Fruit fly (Drosophila melanogaster) whole organism, prepupa: Measurements from ENCODE around the gene CG6791.
A peak's percentile ranks its signal among the peaks of the same experiment; 100 is the strongest.

Experiments
- Blimp-1 ChIP-seq: fragments of 200-800 bp; sonication (Bioruptor generic); optimal IDR thresholded peaks from 3 replicates; lab custom pipeline; 2017; ENCODE audit warnings: missing biosample characterization, missing genetic modification characterization, mild to moderate bottlenecking, moderate library complexity, missing genetic modification reagents
- CG10631 ChIP-seq: fragments of 200-800 bp; sonication (Bioruptor generic); optimal IDR thresholded peaks from 2 replicates; lab custom pipeline; 2016; ENCODE audit warnings: missing biosample characterization, missing genetic modification characterization
- CG10669 ChIP-seq: fragments of 200-800 bp; sonication (Bioruptor generic); optimal IDR thresholded peaks from 3 replicates; lab custom pipeline; 2018; ENCODE audit warnings: missing biosample characterization, mild to moderate bottlenecking, missing genetic modification characterization, moderate library complexity
- CG11294 ChIP-seq: fragments of 200-800 bp; sonication (Bioruptor generic); IDR thresholded peaks from 2 replicates; pipeline ENCODE4 v1.3.6; 2022; ENCODE audit warnings: missing biosample characterization, missing genetic modification characterization
- CG11762 ChIP-seq: fragments of 200-800 bp; sonication (Bioruptor generic); optimal IDR thresholded peaks from 3 replicates; lab custom pipeline; 2016; ENCODE audit warnings: missing biosample characterization, missing genetic modification characterization; ENCODE audit not compliant: insufficient read depth
- CG15336 ChIP-seq: fragments of 200-800 bp; sonication (Bioruptor generic); IDR thresholded peaks from 2 replicates; pipeline ENCODE4 v1.3.6; 2022; ENCODE audit warnings: missing biosample characterization, missing genetic modification characterization
- CG1621 ChIP-seq: fragments of 200-800 bp; sonication (Bioruptor generic); optimal IDR thresholded peaks from 3 replicates; lab custom pipeline; 2018; ENCODE audit warnings: missing biosample characterization, mild to moderate bottlenecking, missing genetic modification characterization
- CG16779 ChIP-seq: fragments of 200-800 bp; sonication (Bioruptor generic); optimal IDR thresholded peaks from 3 replicates; lab custom pipeline; 2017; ENCODE audit warnings: missing biosample characterization, mild to moderate bottlenecking, missing genetic modification characterization
- CG3032 ChIP-seq: fragments of 200-800 bp; optimal IDR thresholded peaks from 2 replicates; lab custom pipeline; 2019; ENCODE audit warnings: missing biosample characterization, mild to moderate bottlenecking, missing genetic modification characterization, moderate library complexity
- CG31627 ChIP-seq: fragments of 200-800 bp; sonication (Bioruptor generic); optimal IDR thresholded peaks from 3 replicates; lab custom pipeline; 2016; ENCODE audit warnings: missing biosample characterization, missing genetic modification characterization
- CG32006 ChIP-seq: fragments of 200-800 bp; sonication (Bioruptor generic); optimal IDR thresholded peaks from 3 replicates; lab custom pipeline; 2017; ENCODE audit warnings: missing biosample characterization, mild to moderate bottlenecking, missing genetic modification characterization
- CG34406 ChIP-seq: fragments of 200-800 bp; sonication (Bioruptor generic); optimal IDR thresholded peaks from 3 replicates; lab custom pipeline; 2016; ENCODE audit warnings: missing biosample characterization, missing genetic modification characterization
- CG3919 ChIP-seq: fragments of 200-800 bp; sonication (Bioruptor generic); optimal IDR thresholded peaks from 3 replicates; lab custom pipeline; 2016; ENCODE audit warnings: missing biosample characterization, missing genetic modification characterization
- CG4318 ChIP-seq: fragments of 200-800 bp; sonication (Bioruptor generic); optimal IDR thresholded peaks from 3 replicates; lab custom pipeline; 2017; ENCODE audit warnings: missing biosample characterization, mild to moderate bottlenecking, missing genetic modification characterization
- CG6163 ChIP-seq: fragments of 200-800 bp; sonication (Bioruptor generic); IDR thresholded peaks from 3 replicates; pipeline ENCODE4 v1.3.6; 2022; ENCODE audit warnings: missing biosample characterization, missing genetic modification characterization
- CG6276 ChIP-seq: fragments of 200-800 bp; sonication (Bioruptor generic); optimal IDR thresholded peaks from 2 replicates; lab custom pipeline; 2017; ENCODE audit warnings: missing biosample characterization, mild to moderate bottlenecking, missing genetic modification characterization
- CG6792 ChIP-seq: fragments of 200-800 bp; sonication (Bioruptor generic); optimal IDR thresholded peaks from 3 replicates; lab custom pipeline; 2016; ENCODE audit warnings: missing biosample characterization, missing genetic modification characterization
- CG6808 ChIP-seq: fragments of 200-800 bp; sonication (Bioruptor generic); optimal IDR thresholded peaks from 3 replicates; lab custom pipeline; 2017; ENCODE audit warnings: missing biosample characterization, missing genetic modification characterization, mild to moderate bottlenecking, moderate library complexity, missing genetic modification reagents
- CG6854 ChIP-seq: fragments of 200-800 bp; sonication (Bioruptor generic); optimal IDR thresholded peaks from 2 replicates; lab custom pipeline; 2017; ENCODE audit warnings: missing biosample characterization, mild to moderate bottlenecking, missing genetic modification characterization
- CG7368 ChIP-seq: fragments of 200-800 bp; sonication (Bioruptor generic); optimal IDR thresholded peaks from 3 replicates; lab custom pipeline; 2016; ENCODE audit warnings: missing biosample characterization, missing genetic modification characterization
- CG8119 ChIP-seq: fragments of 200-800 bp; sonication (Bioruptor generic); IDR thresholded peaks from 3 replicates; pipeline ENCODE4 v1.3.6; 2022; ENCODE audit warnings: missing biosample characterization, missing genetic modification characterization
- CG8319 ChIP-seq: fragments of 200-800 bp; sonication (Bioruptor generic); optimal IDR thresholded peaks from 3 replicates; lab custom pipeline; 2016; ENCODE audit warnings: missing biosample characterization, missing genetic modification characterization
- CG8632 ChIP-seq: fragments of 200-800 bp; sonication (Bioruptor generic); optimal IDR thresholded peaks from 3 replicates; lab custom pipeline; 2016; ENCODE audit warnings: missing biosample characterization, missing genetic modification characterization
- CG9139 ChIP-seq: fragments of 200-800 bp; sonication (Bioruptor generic); optimal IDR thresholded peaks from 3 replicates; lab custom pipeline; 2017; ENCODE audit warnings: missing biosample characterization, mild to moderate bottlenecking, missing genetic modification characterization
- Eip75B ChIP-seq: fragments of 200-800 bp; sonication (Bioruptor generic); optimal IDR thresholded peaks from 3 replicates; lab custom pipeline; 2016; ENCODE audit warnings: missing biosample characterization, missing genetic modification characterization
- Eip78C ChIP-seq: fragments of 200-800 bp; sonication (Bioruptor generic); peaks from one replicate; lab custom pipeline; 2016; ENCODE audit warnings: missing biosample characterization, missing genetic modification characterization
- Eip93F ChIP-seq: fragments of 200-800 bp; sonication (Bioruptor generic); optimal IDR thresholded peaks from 2 replicates; lab custom pipeline; 2016; ENCODE audit warnings: missing biosample characterization, mild to moderate bottlenecking, missing genetic modification characterization
- Ets96B ChIP-seq: fragments of 200-800 bp; optimal IDR thresholded peaks from 2 replicates; lab custom pipeline; 2019; ENCODE audit warnings: missing biosample characterization, mild to moderate bottlenecking, missing genetic modification characterization, moderate library complexity
- Hr39 ChIP-seq: fragments of 200-800 bp; sonication (Bioruptor generic); optimal IDR thresholded peaks from 2 replicates; lab custom pipeline; 2016; ENCODE audit warnings: missing biosample characterization, missing genetic modification characterization
- Hr4 ChIP-seq: fragments of 200-800 bp; sonication (Bioruptor generic); optimal IDR thresholded peaks from 3 replicates; lab custom pipeline; 2016; ENCODE audit warnings: missing biosample characterization, missing genetic modification characterization
- Met ChIP-seq: fragments of 200-800 bp; sonication (Bioruptor generic); optimal IDR thresholded peaks from 3 replicates; lab custom pipeline; 2016; ENCODE audit warnings: missing biosample characterization, missing genetic modification characterization
- OdsH ChIP-seq: fragments of 200-800 bp; sonication (Bioruptor generic); optimal IDR thresholded peaks from 3 replicates; lab custom pipeline; 2016; ENCODE audit warnings: missing biosample characterization, missing genetic modification characterization
- Sox102F ChIP-seq: fragments of 200-800 bp; sonication (Bioruptor generic); optimal IDR thresholded peaks from 2 replicates; lab custom pipeline; 2016; ENCODE audit warnings: missing biosample characterization, mild to moderate bottlenecking, missing genetic modification characterization
- Sox14 ChIP-seq: fragments of 200-800 bp; sonication (Bioruptor generic); optimal IDR thresholded peaks from 3 replicates; lab custom pipeline; 2016; ENCODE audit warnings: missing biosample characterization, missing genetic modification characterization
- Sox15 ChIP-seq: fragments of 200-800 bp; sonication (Bioruptor generic); optimal IDR thresholded peaks from 3 replicates; lab custom pipeline; 2016; ENCODE audit warnings: missing biosample characterization, missing genetic modification characterization
- achi ChIP-seq: fragments of 200-800 bp; sonication (Bioruptor generic); optimal IDR thresholded peaks from 3 replicates; lab custom pipeline; 2016; ENCODE audit warnings: missing biosample characterization, missing genetic modification characterization
- acj6 ChIP-seq: fragments of 200-800 bp; sonication (Bioruptor generic); optimal IDR thresholded peaks from 3 replicates; lab custom pipeline; 2016; ENCODE audit warnings: missing biosample characterization, missing genetic modification characterization
- cyc ChIP-seq: fragments of 200-800 bp; sonication (Bioruptor generic); optimal IDR thresholded peaks from 3 replicates; lab custom pipeline; 2016; ENCODE audit warnings: missing biosample characterization, missing genetic modification characterization
- eg ChIP-seq: fragments of 200-800 bp; sonication (Bioruptor generic); IDR thresholded peaks from 3 replicates; pipeline ENCODE4 v1.3.6; 2022; ENCODE audit warnings: missing biosample characterization, missing genetic modification characterization
- esn ChIP-seq: fragments of 200-800 bp; sonication (Bioruptor generic); optimal IDR thresholded peaks from 2 replicates; lab custom pipeline; 2016; ENCODE audit warnings: missing biosample characterization, mild to moderate bottlenecking, missing genetic modification characterization, moderate library complexity
- fd59A ChIP-seq: fragments of 200-800 bp; sonication (Bioruptor generic); optimal IDR thresholded peaks from 2 replicates; lab custom pipeline; 2017; ENCODE audit warnings: missing biosample characterization, mild to moderate bottlenecking, missing genetic modification characterization, missing genetic modification reagents
- lz ChIP-seq: fragments of 200-800 bp; sonication (Bioruptor generic); optimal IDR thresholded peaks from 3 replicates; lab custom pipeline; 2016; ENCODE audit warnings: missing biosample characterization, missing genetic modification characterization
- net ChIP-seq: fragments of 200-800 bp; sonication (Bioruptor generic); optimal IDR thresholded peaks from 3 replicates; lab custom pipeline; 2016; ENCODE audit warnings: missing biosample characterization, missing genetic modification characterization
- pdm3 ChIP-seq: fragments of 200-800 bp; sonication (Bioruptor generic); optimal IDR thresholded peaks from 3 replicates; lab custom pipeline; 2016; ENCODE audit warnings: missing biosample characterization, missing genetic modification characterization
- salr ChIP-seq, 2 experiments: fragments of 200-800 bp; sonication (Bioruptor generic); optimal IDR thresholded peaks; 3 replicates each; lab custom pipeline; 2016 to 2018; ENCODE audit warnings: missing biosample characterization in 2 of 2, missing genetic modification characterization in 2 of 2, mild to moderate bottlenecking in 1 of 2
- ss ChIP-seq, 2 experiments: fragments of 200-800 bp; sonication (Bioruptor generic); optimal IDR thresholded peaks; 2 replicates in 1 of 2; 3 replicates in 1 of 2; lab custom pipeline; 2017 to 2018; ENCODE audit warnings: mild to moderate bottlenecking in 2 of 2, missing biosample characterization in 2 of 2, missing genetic modification characterization in 2 of 2, moderate library complexity in 1 of 2
- topi ChIP-seq: fragments of 200-800 bp; sonication (Bioruptor generic); optimal IDR thresholded peaks from 3 replicates; lab custom pipeline; 2016; ENCODE audit warnings: missing biosample characterization, missing genetic modification characterization
- vri ChIP-seq: fragments of 200-800 bp; sonication (Bioruptor generic); optimal IDR thresholded peaks from 3 replicates; lab custom pipeline; 2016; ENCODE audit warnings: missing biosample characterization, mild to moderate bottlenecking, missing genetic modification characterization

Gene CG6791

DNA sequence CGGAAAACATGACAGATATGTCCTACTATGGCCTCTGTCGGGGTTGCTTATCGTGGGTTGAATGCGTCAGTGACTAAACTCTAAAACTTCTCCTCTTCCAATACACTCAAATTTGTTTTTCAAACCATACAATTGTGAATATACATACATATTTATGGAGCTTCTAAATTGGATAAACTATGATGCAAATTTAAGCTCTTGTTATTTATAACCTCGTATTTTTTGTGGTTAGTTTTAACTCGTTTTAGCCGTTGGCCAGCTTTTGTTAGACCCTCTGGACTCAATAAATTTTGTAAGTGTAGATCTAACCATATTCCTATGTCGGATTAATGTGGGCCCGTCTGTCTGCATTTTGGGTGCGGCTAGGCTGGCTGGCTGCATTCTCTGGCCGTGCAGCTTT is 27.4 kb upstream of the CG6791 start:
- TF ChIP-seq CG10631 (GFP tag; lab: Kevin White, UChicago), result peak; percentile 51
- TF ChIP-seq Hr4 (GFP tag; lab: Kevin White, UChicago), result peak; percentile 55
- no peak for TF ChIP-seq Met (GFP tag; lab: Kevin White, UChicago)
- TF ChIP-seq CG3919 (GFP tag; lab: Kevin White, UChicago), result peak; percentile 21
- TF ChIP-seq Hr39 (GFP tag; lab: Kevin White, UChicago), result no peak
- TF ChIP-seq acj6 (GFP tag; lab: Kevin White, UChicago), result peak; percentile 15
- TF ChIP-seq CG4318, result no peak
- no peak for TF ChIP-seq CG34406
- TF ChIP-seq Sox14 (GFP tag; lab: Kevin White, UChicago), result peak; percentile 44
- TF ChIP-seq fd59A (GFP tag; lab: Kevin White, UChicago), result peak; percentile 17
- peak; percentile 2 for TF ChIP-seq CG7368 (GFP tag; lab: Kevin White, UChicago)
- TF ChIP-seq CG15336, result peak; percentile 52
- TF ChIP-seq Eip78C (GFP tag; lab: Kevin White, UChicago), result peak; percentile 86
- TF ChIP-seq achi (GFP tag; lab: Kevin White, UChicago), result peak; percentile 41
- peak; percentile 15 for TF ChIP-seq CG3032
- peak; percentile 67 for TF ChIP-seq CG32006
- peak; percentile 11 for TF ChIP-seq CG6792 (GFP tag; lab: Kevin White, UChicago)
- TF ChIP-seq Ets96B (tag; lab: Kevin White, UChicago), result peak; percentile 45
- TF ChIP-seq eg (GFP tag; lab: Robert Waterston, UW), result peak; percentile 6; the same call in 1 of the 3 replicates
- TF ChIP-seq Eip75B (GFP tag; lab: Kevin White, UChicago), result peak; percentile 29
- no peak for TF ChIP-seq vri (GFP tag; lab: Kevin White, UChicago)
- TF ChIP-seq cyc (GFP tag; lab: Kevin White, UChicago), result no peak
- TF ChIP-seq CG6276, result peak; percentile 55
- peak; percentile 38 for TF ChIP-seq pdm3 (GFP tag; lab: Kevin White, UChicago)
- TF ChIP-seq CG10669 (GFP tag; lab: Kevin White, UChicago), result peak; percentile 19
- peak; percentile 10 for TF ChIP-seq CG1621 (tag; lab: Kevin White, UChicago)
- peak; percentile 4 for TF ChIP-seq OdsH (GFP tag; lab: Kevin White, UChicago)
- TF ChIP-seq CG6163 (GFP tag; lab: Robert Waterston, UW), result peak; percentile 31; the same call in 1 of the 3 replicates
- peak; percentile 7 for TF ChIP-seq CG6808 (GFP tag; lab: Kevin White, UChicago)
- peak; percentile 66; the same call in 2 of the 3 replicates for TF ChIP-seq CG8119 (GFP tag; lab: Robert Waterston, UW)
- TF ChIP-seq salr (GFP tag; optimal IDR thresholded peaks at IDR 0.05; lab: Kevin White, UChicago), result peak in 1 of 2 experiments; percentile 31
- TF ChIP-seq net, result no peak
- TF ChIP-seq, all 60 proteins: peak for 25

DNA sequence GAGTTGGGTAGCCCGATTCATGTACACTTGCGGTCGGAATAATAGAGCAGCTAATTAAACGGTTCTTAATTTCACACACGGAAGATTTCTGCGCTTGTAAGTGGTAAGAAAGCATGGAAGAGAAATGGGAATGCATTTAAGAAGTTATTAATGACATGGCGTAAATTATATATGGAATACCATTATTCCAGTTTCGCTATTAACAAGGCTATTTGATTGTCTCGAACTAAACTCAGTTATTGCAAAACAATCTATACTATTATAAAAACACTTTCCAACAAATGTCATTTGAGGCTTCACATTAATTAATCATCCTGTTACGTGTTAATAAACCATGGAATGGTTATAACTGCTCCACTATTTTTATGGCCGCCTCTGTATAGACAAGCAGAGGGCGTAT is 26.3 kb upstream of the CG6791 start:
- TF ChIP-seq CG6792 (GFP tag; lab: Kevin White, UChicago) (no peak), OdsH (GFP tag; lab: Kevin White, UChicago) (peak; percentile 31), CG11294 (GFP tag; lab: Robert Waterston, UW) (no peak), acj6 (GFP tag; lab: Kevin White, UChicago) (peak; percentile 46), CG6808 (GFP tag; lab: Kevin White, UChicago) (peak; percentile 68), CG16779 (tag; lab: Kevin White, UChicago) (peak; percentile 0), CG8319 (GFP tag; lab: Kevin White, UChicago) (no peak), CG3919 (GFP tag; lab: Kevin White, UChicago) (peak; percentile 14), Sox102F (GFP tag; lab: Kevin White, UChicago) (no peak), CG31627 (GFP tag; lab: Kevin White, UChicago) (no peak), vri (GFP tag; lab: Kevin White, UChicago) (no peak), CG11762 (GFP tag; lab: Kevin White, UChicago) (peak; percentile 34), fd59A (GFP tag; lab: Kevin White, UChicago) (peak; percentile 20), CG7368 (GFP tag; lab: Kevin White, UChicago) (no peak), achi (GFP tag; lab: Kevin White, UChicago) (peak; percentile 26), Hr4 (GFP tag; lab: Kevin White, UChicago) (peak; percentile 52), CG9139 (GFP tag; lab: Kevin White, UChicago) (no peak), Eip93F (no peak), CG6854 (GFP tag; lab: Kevin White, UChicago) (no peak), Sox15 (GFP tag; lab: Kevin White, UChicago) (no peak), Eip75B (GFP tag; lab: Kevin White, UChicago) (no peak), topi (peak; percentile 4), pdm3 (GFP tag; lab: Kevin White, UChicago) (peak; percentile 9), esn (GFP tag; lab: Kevin White, UChicago) (no peak), CG8632 (GFP tag; lab: Kevin White, UChicago) (peak; percentile 11), eg (GFP tag; lab: Robert Waterston, UW) (no peak), ss (GFP tag; optimal IDR thresholded peaks at IDR 0.05; lab: Kevin White, UChicago) (no peak), Hr39 (GFP tag; lab: Kevin White, UChicago) (peak; percentile 17), lz (GFP tag; lab: Kevin White, UChicago) (peak; percentile 11), Blimp-1 (GFP tag; lab: Kevin White, UChicago) (no peak), salr (GFP tag; optimal IDR thresholded peaks at IDR 0.05; lab: Kevin White, UChicago) (peak in 1 of 2 experiments; percentile 64), cyc (GFP tag; lab: Kevin White, UChicago) (no peak)
